Worm (Caenorhabditis elegans): Measurements from ENCODE around the gene fbxa-52.

The fbxa-52 gene

ce11 chrX:1667056-1667455 is 45.4 kb downstream of the fbxa-52 start:
- TF ChIP-seq ref-2 (tag; optimal IDR thresholded peaks at IDR 0.05) (no peak), elt-2 (tag; optimal IDR thresholded peaks at IDR 0.05) (no peak)

DNA sequence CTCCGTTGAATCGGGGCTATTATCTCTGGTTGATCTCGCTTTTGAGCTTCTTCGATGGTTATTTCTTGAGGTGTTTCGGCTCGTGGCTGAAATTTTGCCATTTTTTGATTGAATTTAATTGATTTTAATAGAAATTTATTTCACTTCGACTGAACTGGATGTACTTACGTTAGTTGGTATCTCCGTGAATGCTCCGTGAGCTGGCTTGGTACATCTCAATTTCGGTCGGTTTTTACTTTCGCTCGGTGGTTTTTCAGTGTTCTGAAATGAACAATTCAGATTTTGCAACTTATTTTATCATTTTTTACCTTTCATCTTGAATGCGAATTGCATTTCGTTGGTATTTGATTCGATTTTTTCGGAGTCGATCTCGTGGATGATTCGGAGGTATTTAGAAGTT is 47.5 kb downstream of the fbxa-52 start, which contains the start of gene R09H3.2:
R09H3.2 (minus strand) TSS at position 101 of the 400 bp plus-strand sequence.
- no peak for TF ChIP-seq pros-1 (tag; optimal IDR thresholded peaks at IDR 0.05)
- no peak for TF ChIP-seq fkh-10 (GFP tag; optimal IDR thresholded peaks at IDR 0.05)
- TF ChIP-seq ceh-24 (tag; optimal IDR thresholded peaks at IDR 0.05) = no peak
- TF ChIP-seq ceh-30 (tag; optimal IDR thresholded peaks at IDR 0.05) = no peak
- no peak for TF ChIP-seq pha-2 (tag; optimal IDR thresholded peaks at IDR 0.05)
- TF ChIP-seq unc-55 (GFP tag; optimal IDR thresholded peaks at IDR 0.05) = no peak
- no peak for TF ChIP-seq nhr-11 (tag; optimal IDR thresholded peaks at IDR 0.05)
- TF ChIP-seq fax-1 (tag; optimal IDR thresholded peaks at IDR 0.05) = no peak
- TF ChIP-seq ref-2 (tag; optimal IDR thresholded peaks at IDR 0.05) = no peak
- TF ChIP-seq ceh-34 (tag; optimal IDR thresholded peaks at IDR 0.05) = no peak
- TF ChIP-seq hlh-8 (tag; optimal IDR thresholded peaks at IDR 0.05) = no peak
- no peak for TF ChIP-seq elt-4 (tag; optimal IDR thresholded peaks at IDR 0.05)
- TF ChIP-seq ceh-19 (GFP tag; optimal IDR thresholded peaks at IDR 0.05) = no peak
- no peak for TF ChIP-seq C08G9.2 (tag; optimal IDR thresholded peaks at IDR 0.05)
- no peak for TF ChIP-seq unc-86 (tag; optimal IDR thresholded peaks at IDR 0.05)

Data from whole organism, late embryonic.